Worm (Caenorhabditis elegans) whole organism, L2 larva: ENCODE measurements around the gene C50F4.1.

Experiments used
- Y55F3AM.14 ChIP-seq: fragments of 200-800 bp; sonication (Bioruptor generic); optimal IDR thresholded peaks from 2 replicates; lab custom pipeline; 2018; ENCODE audit warnings: mild to moderate bottlenecking, missing genetic modification characterization, missing compliant biosample characterization
- ZK546.5 ChIP-seq: sonication (generic microtip); optimal IDR thresholded peaks from 2 replicates; lab custom pipeline; 2017; ENCODE audit warnings: missing biosample characterization, missing genetic modification characterization
- alr-1 ChIP-seq: fragments of 150-350 bp; optimal IDR thresholded peaks from 2 replicates; lab custom pipeline; 2014; ENCODE audit warnings: missing biosample characterization, missing genetic modification characterization
- fos-1 ChIP-seq: fragments of 150-350 bp; optimal IDR thresholded peaks from 2 replicates; lab custom pipeline; 2014; ENCODE audit warnings: missing biosample characterization, missing genetic modification characterization
- lsy-2 ChIP-seq, 2 experiments: fragments of 150-350 bp in 1 of 2; sonication (generic microtip) in 1 of 2; optimal IDR thresholded peaks; 2 replicates each; lab custom pipeline; 2014 to 2017; ENCODE audit warnings: missing biosample characterization in 2 of 2, missing genetic modification characterization in 2 of 2
- nhr-77 ChIP-seq: fragments of 150-350 bp; optimal IDR thresholded peaks from 2 replicates; lab custom pipeline; 2014; ENCODE audit warnings: missing biosample characterization, missing genetic modification characterization
- unc-55 ChIP-seq: fragments of 150-350 bp; sonication (generic microtip); optimal IDR thresholded peaks from 3 replicates; lab custom pipeline; 2014; ENCODE audit warnings: missing biosample characterization, missing genetic modification reagents, missing genetic modification characterization
- unc-62 ChIP-seq: fragments of 150-350 bp; optimal IDR thresholded peaks from 2 replicates; lab custom pipeline; 2014; ENCODE audit warnings: missing biosample characterization, missing genetic modification reagents, missing genetic modification characterization
- zag-1 ChIP-seq: fragments of 150-350 bp; optimal IDR thresholded peaks from 2 replicates; lab custom pipeline; 2014; ENCODE audit warnings: missing biosample characterization, missing genetic modification characterization
- ztf-11 ChIP-seq: sonication (generic microtip); optimal IDR thresholded peaks from 2 replicates; lab custom pipeline; 2017; ENCODE audit warnings: missing biosample characterization, missing genetic modification characterization
- ztf-4 ChIP-seq: fragments of 150-350 bp; optimal IDR thresholded peaks from 2 replicates; lab custom pipeline; 2014; ENCODE audit warnings: missing biosample characterization, missing genetic modification characterization

- TF ChIP-seq zag-1 (tag; lab: Kevin White, UChicago) (no peak), lsy-2 (tag; optimal IDR thresholded peaks at IDR 0.05; lab: Kevin White, UChicago) (no peak), Y55F3AM.14 (GFP tag; lab: Kevin White, UChicago) (no peak), fos-1 (tag; lab: Kevin White, UChicago) (no peak), ztf-4 (tag; lab: Kevin White, UChicago) (no peak), unc-55 (GFP tag; lab: Kevin White, UChicago) (no peak), alr-1 (tag; lab: Kevin White, UChicago) (no peak), ZK546.5 (tag; lab: Kevin White, UChicago) (no peak), nhr-77 (tag; lab: Kevin White, UChicago) (no peak), unc-62 (no peak), ztf-11 (tag; lab: Kevin White, UChicago) (no peak)
Measured at ce11 chrV:9556668-9557067, 30.1 kb downstream of the C50F4.1 start.
